Fruit fly (Drosophila melanogaster) whole organism: ENCODE measurements around the gene CG14309.

Experiments
- CG8478 ChIP-seq: fragments of >200 bp; optimal IDR thresholded peaks from 2 replicates; lab custom pipeline; 2018; ENCODE audit warnings: inconsistent platforms
- EcR ChIP-seq, 2 experiments: fragments of >200 bp; optimal IDR thresholded peaks; 2 replicates each; lab custom pipeline; 2017; ENCODE audit warnings: missing biosample characterization in 2 of 2, missing genetic modification characterization in 2 of 2, missing genetic modification reagents in 2 of 2

dm6 chr3R:18380251-18380812 lies 4.5 kb downstream of the CG14309 start:
- TF ChIP-seq EcR (GFP tag; optimal IDR thresholded peaks at IDR 0.05; lab: Kevin White, UChicago) = no peak
- TF ChIP-seq CG8478 (lab: Kevin White, UChicago) = no peak
